Worm (Caenorhabditis elegans): Measurements from ENCODE around the gene ZC250.5.
A peak's percentile ranks its signal among the peaks of the same experiment; 100 is the strongest.

ZC250.5 gene

ce11 chrV:5826592-5826991 lies 21.0 kb downstream of the ZC250.5 start, which contains the start of gene let-418:
let-418 (plus strand) TSS chrV:5826833.
- no peak for TF ChIP-seq nhr-232 (tag; optimal IDR thresholded peaks at IDR 0.05)
- TF ChIP-seq hlh-6 (tag; optimal IDR thresholded peaks at IDR 0.05) = no peak
- no peak for TF ChIP-seq ttx-3 (tag; optimal IDR thresholded peaks at IDR 0.05)
- TF ChIP-seq ceh-24 (tag; optimal IDR thresholded peaks at IDR 0.05) = no peak

DNA sequence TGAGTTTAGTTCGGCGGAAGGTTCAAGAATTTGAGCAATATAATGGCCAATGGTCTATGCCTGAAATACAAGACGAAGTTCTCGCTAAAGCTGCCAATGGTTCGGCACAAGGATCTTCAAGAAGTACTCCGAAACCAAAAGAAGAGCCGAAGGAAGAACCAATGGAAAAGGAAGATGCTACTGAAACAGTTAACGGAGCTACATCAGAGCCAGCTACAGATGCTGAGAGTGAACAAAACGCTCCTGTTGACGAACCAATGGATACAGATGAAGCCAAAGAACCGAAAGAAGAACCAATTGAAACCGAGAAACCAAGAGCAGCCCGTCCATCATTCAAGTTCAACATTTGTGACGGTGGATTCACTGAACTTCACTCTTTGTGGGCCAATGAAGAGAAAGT lies 25.7 kb downstream of the ZC250.5 start:
- no peak for TF ChIP-seq dve-1 (tag; optimal IDR thresholded peaks at IDR 0.05)
- TF ChIP-seq ceh-14 (tag; optimal IDR thresholded peaks at IDR 0.05) = no peak
- no peak for TF ChIP-seq C38D4.7 (GFP tag; optimal IDR thresholded peaks at IDR 0.05)
- TF ChIP-seq hlh-13 (GFP tag; optimal IDR thresholded peaks at IDR 0.05) = no peak
- no peak for TF ChIP-seq ceh-9 (tag; optimal IDR thresholded peaks at IDR 0.05)

- TF ChIP-seq sox-4 (tag; optimal IDR thresholded peaks at IDR 0.05) (no peak), ama-1 (optimal IDR thresholded peaks at IDR 0.05) (peak; percentile 51)
These were observed 27.2 kb downstream of the ZC250.5 start for ce11 chrV:5832799-5833198.

DNA sequence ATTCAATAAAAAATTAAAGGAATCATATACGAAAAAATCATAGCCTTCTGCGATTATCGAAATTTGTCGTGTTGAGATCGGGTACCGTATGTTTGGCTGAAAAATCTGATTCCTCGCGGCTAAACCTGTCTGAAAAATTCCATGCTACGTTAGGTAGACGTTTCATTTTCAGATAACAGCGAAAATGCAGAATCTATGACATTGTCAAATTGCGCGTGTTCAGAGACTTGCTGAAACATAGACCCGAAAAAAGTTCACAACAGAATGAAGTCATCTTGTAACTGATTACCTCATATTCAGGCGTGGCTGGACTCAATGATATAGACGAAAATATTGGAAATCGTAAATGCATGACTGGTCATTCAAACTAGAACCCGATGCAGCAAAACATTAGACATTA lies 28.0 kb downstream of the ZC250.5 start, which contains the start of gene srh-76:
Gene srh-76, plus strand, starts transcription at position 301 of the 400 bp plus-strand sequence.
- no peak for TF ChIP-seq dmd-4 (tag; optimal IDR thresholded peaks at IDR 0.05; ENCODE audit: borderline replicate concordance)
- TF ChIP-seq C08G9.2 (tag; optimal IDR thresholded peaks at IDR 0.05) = no peak
- no peak for TF ChIP-seq elt-2 (tag; optimal IDR thresholded peaks at IDR 0.05)
- TF ChIP-seq F13H6.1 (tag; optimal IDR thresholded peaks at IDR 0.05) = no peak
- TF ChIP-seq pha-4 (tag; optimal IDR thresholded peaks at IDR 0.05) = no peak
- no peak for TF ChIP-seq pros-1 (tag; optimal IDR thresholded peaks at IDR 0.05)
- no peak for TF ChIP-seq npax-4 (tag; optimal IDR thresholded peaks at IDR 0.05)
- no peak for TF ChIP-seq C38D4.7 (GFP tag; optimal IDR thresholded peaks at IDR 0.05)
- TF ChIP-seq mec-3 (tag; optimal IDR thresholded peaks at IDR 0.05; ENCODE audit: borderline replicate concordance) = no peak

ce11 chrV:5835397-5835796 lies 29.8 kb downstream of the ZC250.5 start:
- TF ChIP-seq nhr-11 (tag; optimal IDR thresholded peaks at IDR 0.05) (no peak), dmd-4 (tag; optimal IDR thresholded peaks at IDR 0.05; ENCODE audit: borderline replicate concordance) (no peak), nfya-1 (tag; optimal IDR thresholded peaks at IDR 0.05) (no peak), zip-5 (tag; optimal IDR thresholded peaks at IDR 0.05) (no peak), ceh-48 (tag; optimal IDR thresholded peaks at IDR 0.05) (no peak), pha-2 (tag; optimal IDR thresholded peaks at IDR 0.05) (no peak), pax-1 (tag; optimal IDR thresholded peaks at IDR 0.05) (no peak), syd-9 (tag; optimal IDR thresholded peaks at IDR 0.05) (no peak), elt-2 (tag; optimal IDR thresholded peaks at IDR 0.05) (no peak), che-1 (tag; optimal IDR thresholded peaks at IDR 0.05) (no peak), fax-1 (tag; optimal IDR thresholded peaks at IDR 0.05) (no peak), ceh-18 (tag; optimal IDR thresholded peaks at IDR 0.05) (no peak), unc-3 (GFP tag; conservative IDR thresholded peaks at IDR 0.05) (no peak), unc-3 (tag; optimal IDR thresholded peaks at IDR 0.05) (no peak), ceh-34 (tag; optimal IDR thresholded peaks at IDR 0.05) (no peak), pag-3 (tag; optimal IDR thresholded peaks at IDR 0.05; ENCODE audit: borderline replicate concordance) (no peak), lin-11 (tag; optimal IDR thresholded peaks at IDR 0.05) (no peak), ceh-19 (GFP tag; optimal IDR thresholded peaks at IDR 0.05) (no peak)

All from whole organism, late embryonic.